Worm (Caenorhabditis elegans) whole organism, young adult: ENCODE data around the gene gst-10.
"Not testable (repeated sequence)": the region's sequence is repeated elsewhere in the genome, so short reads cannot be mapped to it uniquely, and the experiment has no call there.

Experiments
- C06A6.2 ChIP-seq: fragments of 200-800 bp; sonication (Bioruptor generic); conservative IDR thresholded peaks from 2 replicates; pipeline ENCODE4 v1.3.6; 2022; ENCODE audit warnings: missing genetic modification characterization, missing compliant biosample characterization
- D2030.7 ChIP-seq: fragments of 200-800 bp; sonication (Bioruptor generic); IDR thresholded peaks from 2 replicates; pipeline ENCODE4 v1.3.6; 2022; ENCODE audit warnings: missing genetic modification reagents, missing genetic modification characterization, missing compliant biosample characterization
- F10E7.11 ChIP-seq: sonication (generic microtip); optimal IDR thresholded peaks from 2 replicates; lab custom pipeline; 2017; ENCODE audit warnings: mild to moderate bottlenecking, missing genetic modification characterization, moderate library complexity, missing compliant biosample characterization
- F33H1.4 ChIP-seq: fragments of 200-800 bp; sonication (Bioruptor generic); IDR thresholded peaks from 2 replicates; pipeline ENCODE4 v1.3.6; 2022; ENCODE audit warnings: missing genetic modification reagents, missing genetic modification characterization, missing compliant biosample characterization
- T26A5.8 ChIP-seq: sonication (generic microtip); optimal IDR thresholded peaks from 2 replicates; lab custom pipeline; 2016; ENCODE audit warnings: missing genetic modification characterization, missing compliant biosample characterization
- Y79H2A.3 ChIP-seq: fragments of 200-800 bp; sonication (Bioruptor generic); conservative IDR thresholded peaks from 2 replicates; pipeline ENCODE4 v1.3.6; 2022; ENCODE audit warnings: missing genetic modification reagents, missing genetic modification characterization, missing compliant biosample characterization
- ZK185.1 ChIP-seq: sonication (generic microtip); optimal IDR thresholded peaks from 2 replicates; lab custom pipeline; 2016; ENCODE audit warnings: mild to moderate bottlenecking, missing genetic modification characterization, missing compliant biosample characterization; ENCODE audit not compliant: poor library complexity, severe bottlenecking
- aptf-2 ChIP-seq: fragments of 200-800 bp; sonication (Bioruptor generic); conservative IDR thresholded peaks from 2 replicates; pipeline ENCODE4 v1.3.6; 2022; ENCODE audit warnings: missing genetic modification reagents, missing genetic modification characterization, missing compliant biosample characterization
- athp-1 ChIP-seq: sonication (generic microtip); optimal IDR thresholded peaks from 2 replicates; lab custom pipeline; 2017; ENCODE audit warnings: mild to moderate bottlenecking, missing genetic modification characterization, missing compliant biosample characterization
- attf-5 ChIP-seq: fragments of 200-800 bp; sonication (Bioruptor generic); optimal IDR thresholded peaks from 2 replicates; lab custom pipeline; 2018; ENCODE audit warnings: mild to moderate bottlenecking, missing genetic modification characterization, missing compliant biosample characterization
- ceh-100 ChIP-seq: fragments of 200-800 bp; sonication (Bioruptor generic); IDR thresholded peaks from 2 replicates; pipeline ENCODE4 v1.3.6; 2022; ENCODE audit warnings: missing genetic modification reagents, missing genetic modification characterization, missing compliant biosample characterization
- ceh-40 ChIP-seq: fragments of 200-800 bp; sonication (Bioruptor generic); IDR thresholded peaks from 2 replicates; pipeline ENCODE4 v1.3.6; 2022; ENCODE audit warnings: missing genetic modification characterization, missing compliant biosample characterization
- die-1 ChIP-seq: sonication (generic microtip); optimal IDR thresholded peaks from 2 replicates; lab custom pipeline; 2016; ENCODE audit warnings: missing genotype, mild to moderate bottlenecking, missing genetic modification characterization, missing compliant biosample characterization
- dox-1 ChIP-seq: fragments of 200-800 bp; sonication (Bioruptor generic); IDR thresholded peaks from 2 replicates; pipeline ENCODE4 v1.3.6; 2022; ENCODE audit warnings: missing genetic modification reagents, missing genetic modification characterization, missing compliant biosample characterization
- dpl-1 ChIP-seq: fragments of 150-350 bp; optimal IDR thresholded peaks from 2 replicates; lab custom pipeline; 2014; ENCODE audit warnings: missing biosample characterization, missing genetic modification reagents, missing genetic modification characterization
- egl-18 ChIP-seq: fragments of 200-800 bp; sonication (Bioruptor generic); IDR thresholded peaks from 2 replicates; pipeline ENCODE4 v1.3.6; 2022; ENCODE audit warnings: missing genetic modification reagents, missing genetic modification characterization, missing compliant biosample characterization
- ekl-4 ChIP-seq: fragments of 200-800 bp; sonication (Bioruptor generic); IDR thresholded peaks from 2 replicates; pipeline ENCODE4 v1.3.6; 2022; ENCODE audit warnings: missing genetic modification reagents, missing genetic modification characterization, missing compliant biosample characterization
- hmg-20 ChIP-seq: fragments of 200-800 bp; sonication (Bioruptor generic); IDR thresholded peaks from 2 replicates; pipeline ENCODE4 v1.3.6; 2022; ENCODE audit warnings: missing genetic modification reagents, missing genetic modification characterization, missing compliant biosample characterization
- hsf-1 ChIP-seq: fragments of 200-800 bp; sonication (Bioruptor generic); IDR thresholded peaks from 2 replicates; pipeline ENCODE4 v1.3.6; 2022; ENCODE audit warnings: missing genetic modification reagents, missing genetic modification characterization, missing compliant biosample characterization
- lin-54 ChIP-seq: fragments of 200-800 bp; sonication (Bioruptor generic); optimal IDR thresholded peaks from 2 replicates; lab custom pipeline; 2018; ENCODE audit warnings: mild to moderate bottlenecking, missing genetic modification characterization, missing compliant biosample characterization
- lir-1 ChIP-seq: fragments of 200-800 bp; sonication (Bioruptor generic); conservative IDR thresholded peaks from 2 replicates; pipeline ENCODE4 v1.3.6; 2022; ENCODE audit warnings: missing genetic modification reagents, missing genetic modification characterization, missing compliant biosample characterization
- madf-3 ChIP-seq: fragments of 200-800 bp; sonication (Bioruptor generic); IDR thresholded peaks from 2 replicates; pipeline ENCODE4 v1.3.6; 2022; ENCODE audit warnings: missing genetic modification reagents, missing genetic modification characterization, missing compliant biosample characterization
- madf-6 ChIP-seq: fragments of 200-800 bp; sonication (Bioruptor generic); IDR thresholded peaks from 2 replicates; pipeline ENCODE4 v1.3.6; 2022; ENCODE audit warnings: missing genetic modification reagents, missing genetic modification characterization, missing compliant biosample characterization
- madf-8 ChIP-seq: fragments of 200-800 bp; sonication (Bioruptor generic); conservative IDR thresholded peaks from 2 replicates; pipeline ENCODE4 v1.3.6; 2022; ENCODE audit warnings: missing genetic modification reagents, missing genetic modification characterization, missing compliant biosample characterization
- mcd-1 ChIP-seq: fragments of 200-800 bp; sonication (Bioruptor generic); IDR thresholded peaks from 2 replicates; pipeline ENCODE4 v1.3.6; 2022; ENCODE audit warnings: missing genetic modification reagents, missing genetic modification characterization, missing compliant biosample characterization
- mel-28 ChIP-seq: sonication (generic microtip); optimal IDR thresholded peaks from 2 replicates; lab custom pipeline; 2016; ENCODE audit warnings: borderline replicate concordance, mild to moderate bottlenecking, missing genetic modification characterization, missing compliant biosample characterization
- nfya-1 ChIP-seq: sonication (generic microtip); optimal IDR thresholded peaks from 2 replicates; lab custom pipeline; 2017; ENCODE audit warnings: antibody characterized with exemption, missing compliant biosample characterization, missing genetic modification characterization, borderline replicate concordance; ENCODE audit not compliant: insufficient read depth
- nfyb-1 ChIP-seq: fragments of 200-800 bp; sonication (Bioruptor generic); IDR thresholded peaks from 2 replicates; pipeline ENCODE4 v1.3.6; 2022; ENCODE audit warnings: missing genetic modification reagents, missing genetic modification characterization, missing compliant biosample characterization
- nhr-27 ChIP-seq: fragments of 200-800 bp; sonication (Bioruptor generic); optimal IDR thresholded peaks from 2 replicates; lab custom pipeline; 2018; ENCODE audit warnings: mild to moderate bottlenecking, missing genetic modification characterization, moderate library complexity, missing compliant biosample characterization
- nhr-80 ChIP-seq: sonication (generic microtip); optimal IDR thresholded peaks from 2 replicates; lab custom pipeline; 2016; ENCODE audit warnings: missing genetic modification characterization, missing compliant biosample characterization
- nhr-90 ChIP-seq: sonication (generic microtip); optimal IDR thresholded peaks from 2 replicates; lab custom pipeline; 2016; ENCODE audit warnings: missing genotype, mild to moderate bottlenecking, missing genetic modification characterization, missing compliant biosample characterization
- pbrm-1 ChIP-seq: fragments of 200-800 bp; sonication (Bioruptor generic); IDR thresholded peaks from 2 replicates; pipeline ENCODE4 v1.3.6; 2022; ENCODE audit warnings: missing genetic modification reagents, missing genetic modification characterization, missing compliant biosample characterization
- snpc-1.3 ChIP-seq: sonication (generic microtip); optimal IDR thresholded peaks from 2 replicates; lab custom pipeline; 2017; ENCODE audit warnings: missing genetic modification characterization, mild to moderate bottlenecking, missing compliant biosample characterization, antibody characterized with exemption, moderate library complexity, missing genotype, missing genetic modification reagents; ENCODE audit not compliant: insufficient read depth
- sptf-2 ChIP-seq: fragments of 200-800 bp; sonication (Bioruptor generic); optimal IDR thresholded peaks from 2 replicates; lab custom pipeline; 2018; ENCODE audit warnings: mild to moderate bottlenecking, missing genetic modification characterization, missing compliant biosample characterization
- tbp1 ChIP-seq: fragments of 200-800 bp; sonication (Bioruptor generic); optimal IDR thresholded peaks from 2 replicates; lab custom pipeline; 2018; ENCODE audit warnings: mild to moderate bottlenecking, missing genetic modification characterization, missing compliant biosample characterization
- tlf-1 ChIP-seq: fragments of 200-800 bp; sonication (Bioruptor generic); optimal IDR thresholded peaks from 2 replicates; lab custom pipeline; 2018; ENCODE audit warnings: mild to moderate bottlenecking, missing genetic modification characterization, missing compliant biosample characterization
- zfh-2 ChIP-seq: fragments of 200-800 bp; sonication (Bioruptor generic); conservative IDR thresholded peaks from 2 replicates; pipeline ENCODE4 v1.3.6; 2022; ENCODE audit warnings: missing genetic modification reagents, missing genetic modification characterization, missing compliant biosample characterization
- ztf-25 ChIP-seq: fragments of 200-800 bp; sonication (Bioruptor generic); IDR thresholded peaks from 2 replicates; pipeline ENCODE4 v1.3.6; 2022; ENCODE audit warnings: missing genetic modification reagents, missing genetic modification characterization, missing compliant biosample characterization
- ztf-26 ChIP-seq: sonication (generic microtip); optimal IDR thresholded peaks from 2 replicates; lab custom pipeline; 2017; ENCODE audit warnings: missing genetic modification characterization, missing compliant biosample characterization
- ztf-28 ChIP-seq: fragments of 200-800 bp; sonication (Bioruptor generic); IDR thresholded peaks from 2 replicates; pipeline ENCODE4 v1.3.6; 2022; ENCODE audit warnings: missing genetic modification reagents, missing genetic modification characterization, missing compliant biosample characterization
- ztf-6 ChIP-seq: fragments of 200-800 bp; sonication (Bioruptor generic); IDR thresholded peaks from 2 replicates; pipeline ENCODE4 v1.3.6; 2022; ENCODE audit warnings: missing genetic modification reagents, missing genetic modification characterization, missing compliant biosample characterization

gst-10 gene

DNA sequence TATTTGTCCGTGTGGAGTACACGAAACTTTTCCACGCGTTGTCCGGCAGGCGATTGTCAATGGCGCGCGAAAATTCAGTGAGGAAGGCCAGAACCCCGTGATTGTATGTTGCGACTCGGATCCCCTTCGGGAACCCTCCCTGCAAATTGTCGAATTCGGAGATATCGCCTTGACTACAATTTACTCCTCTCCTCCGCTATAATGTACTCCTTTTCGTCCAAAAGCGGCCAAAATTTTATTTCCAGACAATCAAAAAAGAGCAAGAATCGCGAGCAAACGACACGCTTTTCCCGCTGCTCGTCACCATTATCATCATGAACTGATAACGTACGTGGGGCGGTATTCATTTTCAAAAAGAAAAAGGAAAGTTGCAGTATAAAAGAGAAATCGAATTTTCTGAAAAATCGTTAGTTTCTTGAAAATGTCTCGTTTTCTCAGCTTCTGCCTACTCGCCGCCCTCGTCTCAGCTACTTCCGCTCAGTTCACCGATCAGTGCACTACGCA, 30.7 kb downstream of the gst-10 start, which contains the start of gene irg-3:
Gene irg-3 (plus strand): TSS at position 419 of the 504 bp plus-strand sequence.
- TF ChIP-seq die-1 (tag; lab: Kevin White, UChicago) (no peak), nhr-90 (tag; lab: Kevin White, UChicago) (no peak), ceh-40 (GFP tag; lab: Robert Waterston, UW) (no peak), nhr-80 (tag; lab: Kevin White, UChicago) (peak; percentile 57), athp-1 (tag; lab: Kevin White, UChicago) (no peak), dox-1 (GFP tag; lab: Robert Waterston, UW) (0 out of 2 replicates have a peak, but pooled peaks have one; percentile 26)

DNA sequence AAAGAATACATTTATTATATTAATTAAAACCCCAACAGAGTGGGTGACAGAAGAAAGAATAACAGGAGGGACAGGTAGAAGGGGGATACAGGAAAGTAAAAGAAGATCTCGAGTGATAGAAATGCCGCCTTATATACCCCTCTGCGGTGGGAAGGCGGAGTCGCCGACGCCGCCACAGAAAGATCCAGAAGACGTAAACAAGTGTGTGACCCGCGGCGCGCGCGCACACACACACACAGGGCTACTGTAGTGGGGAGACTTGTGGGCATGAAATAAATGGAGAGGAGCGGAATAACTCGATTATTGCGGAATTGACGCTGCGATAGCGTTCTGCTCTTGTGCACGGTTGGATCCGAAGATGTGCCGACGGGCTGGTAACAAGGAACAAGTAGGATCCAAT, 34.2 kb downstream of the gst-10 start:
- TF ChIP-seq madf-6 (GFP tag; lab: Robert Waterston, UW) (peak; percentile 54; the same call in 1 of the 2 replicates), F10E7.11 (tag; lab: Kevin White, UChicago) (no peak), snpc-1.3 (tag; lab: Kevin White, UChicago) (no peak), F33H1.4 (GFP tag; lab: Robert Waterston, UW) (no peak), dox-1 (GFP tag; lab: Robert Waterston, UW) (peak; percentile 22; the same call in 1 of the 2 replicates), madf-8 (GFP tag; lab: Robert Waterston, UW) (peak; percentile 32; the same call in 1 of the 2 replicates), zfh-2 (GFP tag; lab: Robert Waterston, UW) (0 out of 2 replicates have a peak, but pooled peaks have one; percentile 34), hsf-1 (peak; percentile 70)

ce11 chrV:2598830-2599229, 37.3 kb downstream of the gst-10 start, which contains the start of gene F53E10.5:
Gene F53E10.5, minus strand, starts transcription at chrV:2598930.
- not testable (repeated sequence) for TF ChIP-seq ztf-26 (tag; lab: Kevin White, UChicago); nfyb-1 (GFP tag; lab: Robert Waterston, UW); ceh-100 (GFP tag; lab: Robert Waterston, UW)

ce11 chrV:2600543-2600942, 39.1 kb downstream of the gst-10 start:
- TF ChIP-seq hmg-20 (GFP tag; lab: Robert Waterston, UW) (peak; percentile 67; the same call in 1 of the 2 replicates), nfya-1 (no peak), mel-28 (tag; lab: Kevin White, UChicago) (no peak), egl-18 (GFP tag; lab: Robert Waterston, UW) (0 out of 2 replicates have a peak, but pooled peaks have one; percentile 71), ztf-25 (no peak), lir-1 (GFP tag; lab: Robert Waterston, UW) (peak; percentile 84), pbrm-1 (peak; percentile 95), attf-5 (GFP tag; lab: Kevin White, UChicago) (peak; percentile 99), ekl-4 (GFP tag; lab: Robert Waterston, UW) (peak; percentile 90), ztf-28 (GFP tag; lab: Robert Waterston, UW) (0 out of 2 replicates have a peak, but pooled peaks have one; percentile 62), ceh-100 (GFP tag; lab: Robert Waterston, UW) (peak; percentile 78), lin-54 (GFP tag; lab: Kevin White, UChicago) (peak; percentile 98), tlf-1 (peak; percentile 71), C06A6.2 (peak; percentile 80), ztf-6 (GFP tag; lab: Robert Waterston, UW) (no peak), dpl-1 (GFP tag; lab: Kevin White, UChicago) (peak; percentile 87), sptf-2 (GFP tag; lab: Kevin White, UChicago) (no peak), T26A5.8 (tag; lab: Kevin White, UChicago) (no peak), D2030.7 (peak; percentile 45), madf-3 (GFP tag; lab: Robert Waterston, UW) (peak; percentile 81; the same call in 1 of the 2 replicates), aptf-2 (peak; percentile 53; the same call in 1 of the 2 replicates), madf-8 (GFP tag; lab: Robert Waterston, UW) (peak; percentile 67), tbp1 (peak; percentile 55), nhr-27 (tag; lab: Kevin White, UChicago) (no peak), mcd-1 (peak; percentile 99), ztf-26 (tag; lab: Kevin White, UChicago) (peak; percentile 56), ZK185.1 (tag; lab: Kevin White, UChicago) (no peak), nfyb-1 (GFP tag; lab: Robert Waterston, UW) (peak; percentile 92), Y79H2A.3 (GFP tag; lab: Robert Waterston, UW) (no peak)
